Fruit fly (Drosophila melanogaster) whole organism: ENCODE data around the gene CG34281.

Experiments
- Dll ChIP-seq: fragments of >200 bp; optimal IDR thresholded peaks from 2 replicates; lab custom pipeline; 2017
- EcR ChIP-seq, 2 experiments: fragments of >200 bp; optimal IDR thresholded peaks; 2 replicates each; lab custom pipeline; 2017; ENCODE audit warnings: missing biosample characterization in 2 of 2, missing genetic modification characterization in 2 of 2, missing genetic modification reagents in 2 of 2
- psq ChIP-seq: fragments of >200 bp; optimal IDR thresholded peaks from 2 replicates; lab custom pipeline; 2017
- usp ChIP-seq: fragments of >200 bp; optimal IDR thresholded peaks from 2 replicates; lab custom pipeline; 2017; ENCODE audit warnings: missing biosample characterization, missing genetic modification characterization, mixed read lengths

DNA sequence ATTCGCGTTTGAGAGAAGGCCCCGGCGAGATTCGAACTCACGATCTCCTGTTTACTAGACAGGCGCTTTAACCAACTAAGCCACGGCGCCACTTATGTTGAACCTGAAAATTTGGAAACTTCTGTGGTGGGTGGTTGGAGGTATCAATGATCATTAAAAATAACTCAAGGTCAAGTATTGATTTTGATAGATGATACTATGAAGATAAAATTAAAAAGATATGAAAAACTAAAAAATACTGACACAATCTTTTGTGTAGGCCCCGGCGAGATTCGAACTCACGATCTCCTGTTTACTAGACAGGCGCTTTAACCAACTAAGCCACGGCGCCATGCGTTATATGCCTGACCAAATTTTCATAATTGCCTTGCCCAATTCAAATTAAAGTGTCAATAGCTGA is 11.9 kb downstream of the CG34281 start:
- no peak for TF ChIP-seq Dll (lab: Kevin White, UChicago)
- TF ChIP-seq psq (lab: Kevin White, UChicago) = no peak
- TF ChIP-seq usp (GFP tag; lab: Kevin White, UChicago) = no peak
- no peak for TF ChIP-seq EcR (GFP tag; optimal IDR thresholded peaks at IDR 0.05; lab: Kevin White, UChicago)
